Fruit fly (Drosophila melanogaster) whole organism, adult: ENCODE data around the gene CG12502.

ENCODE experiments used
- CG1620 ChIP-seq: fragments of 200-800 bp; sonication (Bioruptor generic); optimal IDR thresholded peaks from 2 replicates; lab custom pipeline; 2016; ENCODE audit warnings: missing biosample characterization, missing genetic modification characterization
- CG7045 ChIP-seq: fragments of 200-800 bp; sonication (Bioruptor generic); optimal IDR thresholded peaks from 2 replicates; lab custom pipeline; 2017; ENCODE audit warnings: missing biosample characterization, mild to moderate bottlenecking, missing genetic modification characterization
- Hr96 ChIP-seq: fragments of 200-800 bp; sonication (Bioruptor generic); optimal IDR thresholded peaks from 2 replicates; lab custom pipeline; 2016; ENCODE audit warnings: missing biosample characterization, missing genetic modification characterization
- Mnt ChIP-seq: fragments of 200-800 bp; sonication (Bioruptor generic); optimal IDR thresholded peaks from 2 replicates; lab custom pipeline; 2016; ENCODE audit warnings: missing biosample characterization, mild to moderate bottlenecking, missing genetic modification characterization
- kay ChIP-seq: fragments of 200-800 bp; sonication (Bioruptor generic); peaks from one replicate; lab custom pipeline; 2016; ENCODE audit warnings: missing biosample characterization, missing genetic modification characterization, borderline replicate concordance
- pad ChIP-seq: fragments of 200-800 bp; sonication (Bioruptor generic); optimal IDR thresholded peaks from 3 replicates; lab custom pipeline; 2017; ENCODE audit warnings: missing biosample characterization, missing genetic modification characterization, mild to moderate bottlenecking, moderate library complexity, missing genetic modification reagents
- toe ChIP-seq: fragments of 200-800 bp; sonication (Bioruptor generic); optimal IDR thresholded peaks from 2 replicates; lab custom pipeline; 2016; ENCODE audit warnings: missing biosample characterization, missing genetic modification characterization

DNA sequence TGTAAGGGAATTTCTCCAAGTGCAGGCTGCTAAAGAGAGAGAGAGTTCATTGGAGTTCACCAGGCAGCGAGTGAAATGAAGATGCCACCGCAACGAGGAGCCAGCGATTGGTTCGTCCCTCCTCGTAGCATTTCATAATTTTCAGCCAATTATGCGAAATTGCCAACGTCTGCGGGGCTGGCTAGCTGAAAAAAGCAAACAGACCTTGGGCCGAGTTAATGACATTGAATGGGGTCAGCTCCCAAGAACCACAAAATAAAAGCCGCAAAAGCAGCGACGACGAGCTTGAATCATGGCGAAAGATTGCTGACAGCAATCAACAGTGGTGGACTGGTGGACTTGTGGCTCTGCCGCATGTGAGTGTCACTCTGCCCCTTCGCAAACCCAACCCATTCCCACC is 41.6 kb upstream of the CG12502 start:
- TF ChIP-seq toe (GFP tag; lab: Kevin White, UChicago), result no peak
- TF ChIP-seq Hr96, result no peak
- TF ChIP-seq CG1620 (GFP tag; lab: Kevin White, UChicago), result no peak
- TF ChIP-seq CG7045 (GFP tag; lab: Kevin White, UChicago), result no peak
- TF ChIP-seq kay, result no peak
- no peak for TF ChIP-seq Mnt
- TF ChIP-seq pad (GFP tag; lab: Kevin White, UChicago), result no peak
